Worm (Caenorhabditis elegans) whole organism, mixed stage, embryonic: ENCODE results near the gene gst-24.

Source experiments
- blmp-1 ChIP-seq: fragments of 150-350 bp; optimal IDR thresholded peaks from 2 replicates; lab custom pipeline; 2014; ENCODE audit warnings: missing biosample characterization, missing genetic modification characterization
- elt-3 ChIP-seq: fragments of 150-350 bp; optimal IDR thresholded peaks from 2 replicates; lab custom pipeline; 2014; ENCODE audit warnings: missing biosample characterization, missing genetic modification characterization
- lin-13 ChIP-seq: fragments of 150-350 bp; optimal IDR thresholded peaks from 2 replicates; lab custom pipeline; 2014; ENCODE audit warnings: missing biosample characterization, missing genetic modification characterization
- lsy-2 ChIP-seq: fragments of 150-350 bp; optimal IDR thresholded peaks from 2 replicates; lab custom pipeline; 2014; ENCODE audit warnings: missing biosample characterization, missing genetic modification characterization
- mab-5 ChIP-seq: fragments of 150-350 bp; optimal IDR thresholded peaks from 2 replicates; lab custom pipeline; 2014; ENCODE audit warnings: missing biosample characterization, missing genetic modification characterization
- mep-1 ChIP-seq: fragments of 150-350 bp; optimal IDR thresholded peaks from 2 replicates; lab custom pipeline; 2017; ENCODE audit warnings: missing biosample characterization, missing genetic modification reagents, missing genetic modification characterization, inconsistent platforms
- nhr-12 ChIP-seq: fragments of 150-350 bp; optimal IDR thresholded peaks from 2 replicates; lab custom pipeline; 2014; ENCODE audit warnings: missing biosample characterization, missing genetic modification characterization
- pha-4 ChIP-seq: fragments of 150-350 bp; optimal IDR thresholded peaks from 2 replicates; lab custom pipeline; 2018; ENCODE audit warnings: missing biosample characterization, missing genetic modification reagents, missing genetic modification characterization
- tbx-8 ChIP-seq: fragments of 200-800 bp; sonication (Bioruptor generic); optimal IDR thresholded peaks from 2 replicates; lab custom pipeline; 2018; ENCODE audit warnings: mild to moderate bottlenecking, missing genetic modification characterization, moderate library complexity, missing compliant biosample characterization
- unc-39 ChIP-seq: fragments of 150-350 bp; optimal IDR thresholded peaks from 2 replicates; lab custom pipeline; 2014; ENCODE audit warnings: missing biosample characterization, missing genetic modification characterization
- unc-62 ChIP-seq: fragments of 150-350 bp; optimal IDR thresholded peaks from 2 replicates; lab custom pipeline; 2014; ENCODE audit warnings: missing biosample characterization, missing genetic modification reagents, missing genetic modification characterization

DNA sequence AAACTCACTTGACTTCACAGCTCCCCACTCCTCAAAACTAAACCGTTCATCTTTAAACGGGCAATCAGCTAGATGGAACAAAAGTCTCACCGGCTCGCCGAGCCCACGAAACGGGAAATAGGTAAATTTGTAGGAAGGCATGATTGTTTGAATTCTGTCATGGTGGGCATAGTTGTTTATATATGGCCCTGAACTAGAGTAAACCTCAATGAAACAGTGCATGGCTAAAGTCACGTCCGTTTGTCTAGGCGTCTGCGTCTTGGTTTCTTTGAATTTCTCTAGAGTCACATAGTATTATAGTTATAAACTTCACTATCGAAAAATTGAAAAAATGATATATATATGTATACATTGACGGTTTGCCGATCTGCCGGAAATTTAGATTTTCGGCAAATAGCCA lies 15.8 kb upstream of the gst-24 start, which contains the start of gene gst-19:
- TF ChIP-seq pha-4 (no peak), blmp-1 (tag; lab: Kevin White, UChicago) (no peak), unc-39 (tag; lab: Kevin White, UChicago) (no peak), lin-13 (no peak), mep-1 (tag; lab: Kevin White, UChicago) (no peak), tbx-8 (GFP tag; lab: Kevin White, UChicago) (no peak), nhr-12 (tag; lab: Kevin White, UChicago) (no peak), mab-5 (tag; lab: Kevin White, UChicago) (no peak), lsy-2 (tag; lab: Kevin White, UChicago) (no peak), unc-62 (GFP tag; lab: Kevin White, UChicago) (no peak), elt-3 (no peak)
